Fruit fly (Drosophila melanogaster): ENCODE measurements around the gene CheB38c.

DNA sequence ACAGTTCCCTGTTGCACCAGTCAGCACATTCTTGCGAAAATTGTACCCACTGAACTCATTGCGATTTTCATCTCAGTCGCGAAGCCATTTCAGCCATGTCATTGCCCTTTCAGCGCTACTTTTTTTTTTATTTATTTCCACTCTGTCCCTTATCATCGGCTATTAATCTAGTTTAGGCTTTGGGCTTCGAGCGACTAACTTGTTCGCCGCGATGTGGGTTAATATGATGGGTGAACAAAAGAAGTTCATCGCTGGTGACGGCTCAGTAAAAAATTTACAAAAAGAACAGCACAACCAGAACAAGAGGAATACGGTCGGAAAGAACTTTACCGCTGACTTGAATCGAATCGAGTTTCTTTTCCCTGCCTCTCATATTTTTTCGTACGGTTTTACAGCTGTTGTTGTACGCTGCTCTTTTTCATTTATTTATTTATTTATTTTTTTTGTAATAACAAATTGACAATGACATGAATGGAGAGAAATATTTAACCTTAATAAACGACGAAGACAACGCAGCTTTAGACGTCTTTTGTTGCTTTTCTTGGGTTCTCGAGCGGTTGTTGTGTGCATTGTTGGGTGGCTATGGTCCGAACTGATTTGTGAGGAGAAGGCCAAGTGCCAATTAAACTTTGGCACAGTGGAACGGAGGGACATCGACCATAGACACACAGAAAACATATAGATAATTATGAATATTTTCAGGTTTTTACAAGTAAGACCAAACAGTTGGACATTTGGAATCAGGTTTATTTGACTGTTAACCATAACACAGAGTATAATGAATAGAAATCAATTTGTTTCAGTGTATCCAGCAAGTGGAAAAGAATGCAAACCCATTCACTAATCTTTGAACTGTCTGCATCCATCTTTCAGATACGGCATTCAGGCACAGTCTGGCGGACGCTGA lies 8.1 kb downstream of the CheB38c start:
- no peak for TF ChIP-seq CTCF (optimal IDR thresholded peaks at IDR 0.05)
- TF ChIP-seq CG8478 (optimal IDR thresholded peaks at IDR 0.05): no peak
